Fruit fly (Drosophila melanogaster) whole organism, embryonic: ENCODE measurements around the gene CG32036.

ENCODE experiments used
- Abd-B ChIP-seq: fragments of 200-800 bp; sonication (Bioruptor generic); optimal IDR thresholded peaks from 2 replicates; lab custom pipeline; 2018; ENCODE audit warnings: missing biosample characterization, mild to moderate bottlenecking, missing genetic modification characterization, moderate library complexity
- Ada2b ChIP-seq: fragments of 200-800 bp; sonication (Bioruptor generic); IDR thresholded peaks from 2 replicates; pipeline ENCODE4 v1.3.6; 2022; ENCODE audit warnings: missing biosample characterization, missing genetic modification characterization
- Bteb2 ChIP-seq: fragments of 200-800 bp; sonication (Bioruptor generic); optimal IDR thresholded peaks from 2 replicates; lab custom pipeline; 2016; ENCODE audit warnings: missing biosample characterization, missing genetic modification characterization
- CG10267 ChIP-seq: fragments of 200-800 bp; sonication (Bioruptor generic); optimal IDR thresholded peaks from 2 replicates; lab custom pipeline; 2018; ENCODE audit warnings: missing biosample characterization, mild to moderate bottlenecking, missing genetic modification characterization, moderate library complexity
- CG10274 ChIP-seq: fragments of 200-800 bp; sonication (Bioruptor generic); optimal IDR thresholded peaks from 3 replicates; lab custom pipeline; 2017; ENCODE audit warnings: missing biosample characterization, mild to moderate bottlenecking, missing genetic modification characterization
- CG15514 ChIP-seq: fragments of 200-800 bp; sonication (Bioruptor generic); optimal IDR thresholded peaks from 3 replicates; lab custom pipeline; 2017; ENCODE audit warnings: missing biosample characterization, missing genetic modification characterization, mild to moderate bottlenecking, moderate library complexity, missing genetic modification reagents
- CG15696 ChIP-seq: fragments of 200-800 bp; sonication (Bioruptor generic); optimal IDR thresholded peaks from 2 replicates; lab custom pipeline; 2019; ENCODE audit warnings: missing biosample characterization, mild to moderate bottlenecking, missing genetic modification characterization, moderate library complexity
- CG16779 ChIP-seq: fragments of 200-800 bp; sonication (Bioruptor generic); IDR thresholded peaks from 2 replicates; pipeline ENCODE4 v1.3.6; 2022; ENCODE audit warnings: missing biosample characterization, missing genetic modification characterization
- CG17186 ChIP-seq: fragments of 200-800 bp; sonication (Bioruptor generic); optimal IDR thresholded peaks from 3 replicates; lab custom pipeline; 2017; ENCODE audit warnings: missing biosample characterization, missing genetic modification reagents, missing genetic modification characterization
- CG17612 ChIP-seq: fragments of 200-800 bp; sonication (Bioruptor generic); IDR thresholded peaks from 2 replicates; pipeline ENCODE4 v1.3.6; 2022; ENCODE audit warnings: missing biosample characterization, missing genetic modification characterization
- CG17912 ChIP-seq: fragments of 200-800 bp; sonication (Bioruptor generic); optimal IDR thresholded peaks from 2 replicates; lab custom pipeline; 2018; ENCODE audit warnings: missing biosample characterization, mild to moderate bottlenecking, missing genetic modification characterization
- CG2116 ChIP-seq: fragments of 200-800 bp; sonication (Bioruptor generic); optimal IDR thresholded peaks from 3 replicates; lab custom pipeline; 2018; ENCODE audit warnings: missing biosample characterization, mild to moderate bottlenecking, missing genetic modification characterization
- CG2712 ChIP-seq: fragments of 200-800 bp; optimal IDR thresholded peaks from 3 replicates; lab custom pipeline; 2019; ENCODE audit warnings: missing biosample characterization, mild to moderate bottlenecking, missing genetic modification characterization, moderate library complexity
- CG3407 ChIP-seq: fragments of 200-800 bp; sonication (Bioruptor generic); optimal IDR thresholded peaks from 2 replicates; lab custom pipeline; 2018; ENCODE audit warnings: missing biosample characterization, mild to moderate bottlenecking, missing genetic modification characterization
- CG34376 ChIP-seq: fragments of 200-800 bp; sonication (Bioruptor generic); optimal IDR thresholded peaks from 2 replicates; lab custom pipeline; 2018; ENCODE audit warnings: missing biosample characterization, mild to moderate bottlenecking, missing genetic modification characterization
- CG4820 ChIP-seq: fragments of 200-800 bp; sonication (Bioruptor generic); optimal IDR thresholded peaks from 3 replicates; lab custom pipeline; 2016; ENCODE audit warnings: missing biosample characterization, missing genetic modification characterization
- CG6272 ChIP-seq: fragments of 200-800 bp; sonication (Bioruptor generic); IDR thresholded peaks from 2 replicates; pipeline ENCODE4 v1.3.6; 2022; ENCODE audit warnings: missing biosample characterization, missing genetic modification characterization
- CG7372 ChIP-seq: fragments of 200-800 bp; sonication (Bioruptor generic); IDR thresholded peaks from 2 replicates; pipeline ENCODE4 v1.3.6; 2022; ENCODE audit warnings: missing biosample characterization, missing genetic modification characterization
- CG7745 ChIP-seq: fragments of 200-800 bp; sonication (Bioruptor generic); optimal IDR thresholded peaks from 2 replicates; lab custom pipeline; 2018; ENCODE audit warnings: missing biosample characterization, mild to moderate bottlenecking, missing genetic modification characterization, moderate library complexity
- CHES-1-like ChIP-seq: fragments of 200-800 bp; sonication (Bioruptor generic); optimal IDR thresholded peaks from 2 replicates; lab custom pipeline; 2016; ENCODE audit warnings: missing biosample characterization, missing genetic modification characterization
- CTCF ChIP-seq: fragments of 200-800 bp; sonication (Bioruptor generic); optimal IDR thresholded peaks from 2 replicates; lab custom pipeline; 2017; ENCODE audit warnings: missing biosample characterization, mild to moderate bottlenecking, missing genetic modification characterization, moderate library complexity
- Dip3 ChIP-seq: fragments of 200-800 bp; sonication (Bioruptor generic); optimal IDR thresholded peaks from 3 replicates; lab custom pipeline; 2016; ENCODE audit warnings: missing biosample characterization, missing genetic modification characterization
- Drgx ChIP-seq: fragments of 200-800 bp; sonication (Bioruptor generic); IDR thresholded peaks from 2 replicates; pipeline ENCODE4 v1.3.6; 2022; ENCODE audit warnings: missing biosample characterization, missing genetic modification characterization
- E2f2 ChIP-seq: fragments of 200-800 bp; sonication (Bioruptor generic); IDR thresholded peaks from 2 replicates; pipeline ENCODE4 v1.3.6; 2022; ENCODE audit warnings: missing biosample characterization, missing genetic modification characterization
- Eip74EF ChIP-seq, 2 experiments: fragments of 200-800 bp in 1 of 2; fragments of >200 bp in 1 of 2; sonication (Bioruptor generic) in 1 of 2; optimal IDR thresholded peaks; 2 replicates each; lab custom pipeline; 2017 to 2019; ENCODE audit warnings: missing biosample characterization in 2 of 2, missing genetic modification characterization in 2 of 2, mild to moderate bottlenecking in 1 of 2, moderate library complexity in 1 of 2
- Ets65A ChIP-seq: fragments of 200-800 bp; sonication (Bioruptor generic); peaks from one replicate; lab custom pipeline; 2016; ENCODE audit warnings: missing biosample characterization, missing genetic modification characterization
- Gug ChIP-seq: fragments of 200-800 bp; sonication (Bioruptor generic); IDR thresholded peaks from 4 replicates; pipeline ENCODE4 v1.3.6; 2022; ENCODE audit warnings: missing biosample characterization, missing genetic modification characterization
- Hr78 ChIP-seq, 2 experiments: fragments of 200-800 bp in 1 of 2; fragments of >200 bp in 1 of 2; sonication (Bioruptor generic) in 1 of 2; optimal IDR thresholded peaks; 2 replicates each; lab custom pipeline; 2017 to 2019; ENCODE audit warnings: missing biosample characterization in 2 of 2, missing genetic modification characterization in 2 of 2, mild to moderate bottlenecking in 1 of 2, moderate library complexity in 1 of 2
- Med ChIP-seq: fragments of 200-800 bp; sonication (Bioruptor generic); peaks from one replicate; lab custom pipeline; 2016; ENCODE audit warnings: missing biosample characterization, missing genetic modification characterization, mild to moderate bottlenecking, inconsistent platforms, moderate library complexity
- NFAT ChIP-seq: fragments of 200-800 bp; sonication (Bioruptor generic); IDR thresholded peaks from 2 replicates; pipeline ENCODE4 v1.3.6; 2022; ENCODE audit warnings: missing biosample characterization, missing genetic modification characterization
- Neu2 ChIP-seq: fragments of 200-800 bp; sonication (Bioruptor generic); optimal IDR thresholded peaks from 3 replicates; lab custom pipeline; 2016; ENCODE audit warnings: missing biosample characterization, missing genetic modification characterization, borderline replicate concordance
- Optix ChIP-seq: fragments of 200-800 bp; sonication (Bioruptor generic); IDR thresholded peaks from 3 replicates; pipeline ENCODE4 v1.3.6; 2022; ENCODE audit warnings: missing biosample characterization, missing genetic modification characterization
- Xrp1 ChIP-seq: fragments of 200-800 bp; sonication (Bioruptor generic); IDR thresholded peaks from 2 replicates; pipeline ENCODE4 v1.3.6; 2022; ENCODE audit warnings: missing biosample characterization, missing genetic modification characterization
- cas ChIP-seq: fragments of 200-800 bp; sonication (Bioruptor generic); IDR thresholded peaks from 2 replicates; pipeline ENCODE4 v1.3.6; 2022; ENCODE audit warnings: missing biosample characterization, missing genetic modification characterization
- chinmo ChIP-seq: fragments of 200-800 bp; sonication (Bioruptor generic); IDR thresholded peaks from 4 replicates; pipeline ENCODE4 v1.3.6; 2022; ENCODE audit warnings: missing biosample characterization, missing genetic modification characterization; ENCODE audit not compliant: partially characterized antibody
- chm ChIP-seq: fragments of 200-800 bp; sonication (Bioruptor generic); IDR thresholded peaks from 2 replicates; pipeline ENCODE4 v1.3.6; 2022; ENCODE audit warnings: missing biosample characterization, missing genetic modification characterization
- disco-r ChIP-seq: fragments of 200-800 bp; sonication (Bioruptor generic); optimal IDR thresholded peaks from 2 replicates; lab custom pipeline; 2016; ENCODE audit warnings: missing biosample characterization, missing genetic modification characterization
- dmrt99B ChIP-seq: fragments of 200-800 bp; sonication (Bioruptor generic); optimal IDR thresholded peaks from 2 replicates; lab custom pipeline; 2018; ENCODE audit warnings: missing biosample characterization, mild to moderate bottlenecking, missing genetic modification characterization, moderate library complexity
- eve ChIP-seq, 2 experiments: fragments of >200 bp; optimal IDR thresholded peaks; 2 replicates each; lab custom pipeline; 2017; ENCODE audit warnings: missing biosample characterization in 2 of 2, missing genetic modification characterization in 2 of 2
- gce ChIP-seq: fragments of 200-800 bp; sonication (Bioruptor generic); IDR thresholded peaks from 3 replicates; pipeline ENCODE4 v1.3.6; 2022; ENCODE audit warnings: missing biosample characterization, missing genetic modification characterization
- org-1 ChIP-seq: fragments of 200-800 bp; sonication (Bioruptor generic); optimal IDR thresholded peaks from 2 replicates; lab custom pipeline; 2017; ENCODE audit warnings: missing biosample characterization, missing genetic modification characterization
- p53 ChIP-seq: fragments of 200-800 bp; sonication (Bioruptor generic); optimal IDR thresholded peaks from 2 replicates; lab custom pipeline; 2016; ENCODE audit warnings: missing biosample characterization, missing genetic modification characterization
- phol ChIP-seq: fragments of 200-800 bp; sonication (Bioruptor generic); optimal IDR thresholded peaks from 3 replicates; lab custom pipeline; 2018; ENCODE audit warnings: missing biosample characterization, mild to moderate bottlenecking, missing genetic modification characterization, moderate library complexity
- pros ChIP-seq: fragments of 200-800 bp; sonication (Bioruptor generic); optimal IDR thresholded peaks from 3 replicates; lab custom pipeline; 2019; ENCODE audit warnings: missing biosample characterization, mild to moderate bottlenecking, missing genetic modification characterization, moderate library complexity
- sd ChIP-seq: fragments of 200-800 bp; sonication (Bioruptor generic); optimal IDR thresholded peaks from 3 replicates; lab custom pipeline; 2018; ENCODE audit warnings: missing biosample characterization, mild to moderate bottlenecking, missing genetic modification characterization, moderate library complexity
- sens ChIP-seq: fragments of 200-800 bp; sonication (Bioruptor generic); peaks from one replicate; lab custom pipeline; 2016; ENCODE audit warnings: missing biosample characterization, missing genetic modification characterization
- sna ChIP-seq: fragments of 200-800 bp; sonication (Bioruptor generic); IDR thresholded peaks from 2 replicates; pipeline ENCODE4 v1.3.6; 2022; ENCODE audit warnings: missing biosample characterization, missing genetic modification characterization; ENCODE audit not compliant: partially characterized antibody
- sqz ChIP-seq: fragments of 200-800 bp; sonication (Bioruptor generic); optimal IDR thresholded peaks from 3 replicates; lab custom pipeline; 2018; ENCODE audit warnings: missing biosample characterization, mild to moderate bottlenecking, missing genetic modification characterization
- ssp ChIP-seq: fragments of 200-800 bp; sonication (Bioruptor generic); IDR thresholded peaks from 2 replicates; pipeline ENCODE4 v1.3.6; 2022; ENCODE audit warnings: missing biosample characterization, missing genetic modification characterization
- stc ChIP-seq: fragments of 200-800 bp; sonication (Bioruptor generic); IDR thresholded peaks from 2 replicates; pipeline ENCODE4 v1.3.6; 2022; ENCODE audit warnings: missing biosample characterization, missing genetic modification characterization
- vvl ChIP-seq: fragments of 200-800 bp; sonication (Bioruptor generic); IDR thresholded peaks from 2 replicates; pipeline ENCODE4 v1.3.6; 2022; ENCODE audit warnings: missing biosample characterization, missing genetic modification characterization
- zen ChIP-seq: fragments of 200-800 bp; sonication (Bioruptor generic); optimal IDR thresholded peaks from 3 replicates; lab custom pipeline; 2018; ENCODE audit warnings: missing biosample characterization, mild to moderate bottlenecking, missing genetic modification characterization, moderate library complexity

Gene CG32036

DNA sequence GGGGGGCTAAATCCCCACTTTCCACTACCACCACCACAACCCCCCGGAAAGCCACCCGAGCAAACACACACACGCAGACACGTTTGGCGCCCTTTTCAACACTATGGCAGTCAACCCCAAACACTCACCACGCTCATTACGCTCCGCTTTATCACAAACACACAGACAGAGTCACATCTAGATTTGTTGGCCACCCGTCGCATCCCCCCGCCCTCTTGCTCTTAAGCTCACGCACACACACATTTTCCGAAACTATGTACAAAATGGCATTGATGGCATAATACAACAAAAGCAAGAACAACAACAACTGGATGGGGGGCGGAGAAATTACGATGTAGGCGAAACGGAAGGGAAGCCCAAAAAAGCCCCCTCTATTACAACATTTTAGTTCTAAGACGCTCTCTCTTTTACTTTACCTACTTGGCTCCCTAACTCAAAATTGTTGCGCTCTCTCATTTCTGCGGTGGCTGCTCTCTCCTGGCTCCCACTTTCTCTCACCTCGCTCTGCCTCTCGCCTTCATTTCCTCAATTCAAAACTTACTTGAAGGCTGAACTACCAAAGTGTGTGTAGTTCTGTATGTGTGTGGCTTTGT lies 23.3 kb downstream of the CG32036 start (continued):
- no peak for TF ChIP-seq Abd-B
- TF ChIP-seq CG7745 (tag; lab: Kevin White, UChicago) = no peak
- TF ChIP-seq zen (tag; lab: Kevin White, UChicago) = no peak
- peak; percentile 86 for TF ChIP-seq Med (GFP tag; lab: Kevin White, UChicago)
- no peak for TF ChIP-seq dmrt99B
- TF ChIP-seq ssp (GFP tag; lab: Robert Waterston, UW) = no peak
- TF ChIP-seq CG6272 = no peak
- TF ChIP-seq stc (GFP tag; lab: Robert Waterston, UW) = no peak
- no peak for TF ChIP-seq Drgx (GFP tag; lab: Robert Waterston, UW)
- TF ChIP-seq CHES-1-like (GFP tag; lab: Kevin White, UChicago) = no peak
- no peak for TF ChIP-seq NFAT (GFP tag; lab: Robert Waterston, UW)
- no peak for TF ChIP-seq disco-r (GFP tag; lab: Kevin White, UChicago)
- no peak for TF ChIP-seq Eip74EF (GFP tag; optimal IDR thresholded peaks at IDR 0.05; lab: Kevin White, UChicago)
- no peak for TF ChIP-seq CTCF (GFP tag; lab: Kevin White, UChicago)
- no peak for TF ChIP-seq Gug (GFP tag; lab: Robert Waterston, UW)
- no peak for TF ChIP-seq chm (GFP tag; lab: Robert Waterston, UW)
- no peak for TF ChIP-seq CG17912 (GFP tag; lab: Kevin White, UChicago)
- TF ChIP-seq CG3407 (GFP tag; lab: Kevin White, UChicago) = no peak
- no peak for TF ChIP-seq Xrp1 (GFP tag; lab: Robert Waterston, UW)
- no peak for TF ChIP-seq eve (GFP tag; optimal IDR thresholded peaks at IDR 0.05; lab: Kevin White, UChicago)
- TF ChIP-seq org-1 = no peak
- TF ChIP-seq pros (GFP tag; lab: Kevin White, UChicago) = peak; percentile 48
- TF ChIP-seq CG10274 (GFP tag; lab: Kevin White, UChicago) = no peak
- TF ChIP-seq Ada2b (GFP tag; lab: Robert Waterston, UW) = no peak
- no peak for TF ChIP-seq CG7372 (GFP tag; lab: Robert Waterston, UW)
- no peak for TF ChIP-seq CG2712
- TF ChIP-seq chinmo (GFP tag; lab: Robert Waterston, UW) = 0 out of 4 replicates have a peak, but pooled peaks have one; percentile 40
- peak; percentile 76 for TF ChIP-seq Ets65A
- peak; percentile 5 for TF ChIP-seq phol (tag; lab: Kevin White, UChicago)
- no peak for TF ChIP-seq Neu2
- no peak for TF ChIP-seq CG2116
- peak; percentile 51 for TF ChIP-seq sd (tag; lab: Kevin White, UChicago)
- TF ChIP-seq Hr78 (GFP tag; optimal IDR thresholded peaks at IDR 0.05; lab: Kevin White, UChicago) = no peak
- no peak for TF ChIP-seq p53 (GFP tag; lab: Kevin White, UChicago)
- no peak for TF ChIP-seq CG15514 (GFP tag; lab: Kevin White, UChicago)
- TF ChIP-seq CG4820 (GFP tag; lab: Kevin White, UChicago) = no peak
- no peak for TF ChIP-seq sqz
- no peak for TF ChIP-seq CG34376 (GFP tag; lab: Kevin White, UChicago)
- TF ChIP-seq CG15696 (tag; lab: Kevin White, UChicago) = no peak
- no peak for TF ChIP-seq CG17612 (GFP tag; lab: Robert Waterston, UW)
- TF ChIP-seq gce = no peak
- TF ChIP-seq CG10267 (tag; lab: Kevin White, UChicago) = peak; percentile 24
- no peak for TF ChIP-seq Optix (GFP tag; lab: Robert Waterston, UW)
- TF ChIP-seq cas (GFP tag; lab: Robert Waterston, UW) = no peak
- peak; percentile 29; the same call in 1 of the 2 replicates for TF ChIP-seq vvl (GFP tag; lab: Robert Waterston, UW)
- no peak for TF ChIP-seq sna
- no peak for TF ChIP-seq E2f2 (GFP tag; lab: Robert Waterston, UW)
- TF ChIP-seq sens (GFP tag; lab: Kevin White, UChicago) = peak; percentile 31
- TF ChIP-seq CG17186 (GFP tag; lab: Kevin White, UChicago) = no peak
- TF ChIP-seq Bteb2 (GFP tag; lab: Kevin White, UChicago) = no peak
- TF ChIP-seq Dip3 = no peak
- no peak for TF ChIP-seq CG16779
